Fruit fly (Drosophila melanogaster) whole organism, embryonic: ENCODE results near the gene Tm1.

Source experiments
- ATbp ChIP-seq: fragments of 200-800 bp; sonication (Bioruptor generic); optimal IDR thresholded peaks from 2 replicates; lab custom pipeline; 2017; ENCODE audit warnings: missing biosample characterization, mild to moderate bottlenecking, missing genetic modification characterization, missing genetic modification reagents
- Adf1 ChIP-seq: fragments of 200-800 bp; sonication (Bioruptor generic); IDR thresholded peaks from 2 replicates; pipeline ENCODE4 v1.3.6; 2022; ENCODE audit warnings: missing biosample characterization, missing genetic modification characterization
- Aef1 ChIP-seq: fragments of 200-800 bp; sonication (Bioruptor generic); IDR thresholded peaks from 3 replicates; pipeline ENCODE4 v1.3.6; 2022; ENCODE audit warnings: missing biosample characterization, missing genetic modification characterization
- Antp ChIP-seq: fragments of 200-800 bp; sonication (Bioruptor generic); optimal IDR thresholded peaks from 3 replicates; lab custom pipeline; 2016; ENCODE audit warnings: missing biosample characterization, missing genetic modification characterization
- Bgb ChIP-seq: fragments of 200-800 bp; sonication (Bioruptor generic); IDR thresholded peaks from 2 replicates; pipeline ENCODE4 v1.3.6; 2022; ENCODE audit warnings: missing biosample characterization, missing genetic modification characterization; ENCODE audit not compliant: partially characterized antibody
- CG10462 ChIP-seq: fragments of 200-800 bp; sonication (Bioruptor generic); optimal IDR thresholded peaks from 2 replicates; lab custom pipeline; 2016; ENCODE audit warnings: missing biosample characterization, missing genetic modification characterization
- CG11085 ChIP-seq: fragments of 200-800 bp; sonication (Bioruptor generic); IDR thresholded peaks from 2 replicates; pipeline ENCODE4 v1.3.6; 2022; ENCODE audit warnings: missing biosample characterization, missing genetic modification characterization
- CG11247 ChIP-seq: fragments of 200-800 bp; sonication (Bioruptor generic); IDR thresholded peaks from 2 replicates; pipeline ENCODE4 v1.3.6; 2022; ENCODE audit warnings: missing biosample characterization, missing genetic modification characterization
- CG13296 ChIP-seq: fragments of 200-800 bp; sonication (Bioruptor generic); optimal IDR thresholded peaks from 3 replicates; lab custom pipeline; 2018; ENCODE audit warnings: missing biosample characterization, mild to moderate bottlenecking, missing genetic modification characterization
- CG13775 ChIP-seq: fragments of 200-800 bp; sonication (Bioruptor generic); optimal IDR thresholded peaks from 3 replicates; lab custom pipeline; 2017; ENCODE audit warnings: missing biosample characterization, mild to moderate bottlenecking, missing genetic modification characterization
- CG16813 ChIP-seq: fragments of 200-800 bp; sonication (Bioruptor generic); IDR thresholded peaks from 3 replicates; pipeline ENCODE4 v1.3.6; 2022; ENCODE audit warnings: missing biosample characterization, missing genetic modification characterization; ENCODE audit not compliant: partially characterized antibody
- CG18764 ChIP-seq: fragments of 200-800 bp; sonication (Bioruptor generic); optimal IDR thresholded peaks from 3 replicates; lab custom pipeline; 2016; ENCODE audit warnings: missing biosample characterization, missing genetic modification characterization
- CG2120 ChIP-seq: fragments of 200-800 bp; sonication (Bioruptor generic); optimal IDR thresholded peaks from 3 replicates; lab custom pipeline; 2016; ENCODE audit warnings: missing biosample characterization, missing genetic modification characterization
- CG2129 ChIP-seq: fragments of 200-800 bp; sonication (Bioruptor generic); IDR thresholded peaks from 2 replicates; pipeline ENCODE4 v1.3.6; 2022; ENCODE audit warnings: missing biosample characterization, missing genetic modification characterization; ENCODE audit not compliant: partially characterized antibody
- CG2712 ChIP-seq: fragments of 200-800 bp; optimal IDR thresholded peaks from 3 replicates; lab custom pipeline; 2019; ENCODE audit warnings: missing biosample characterization, mild to moderate bottlenecking, missing genetic modification characterization, moderate library complexity
- CG4617 ChIP-seq: fragments of 200-800 bp; sonication (Bioruptor generic); optimal IDR thresholded peaks from 3 replicates; lab custom pipeline; 2016; ENCODE audit warnings: missing biosample characterization, missing genetic modification characterization, borderline replicate concordance
- CG7556 ChIP-seq: fragments of 200-800 bp; sonication (Bioruptor generic); optimal IDR thresholded peaks from 2 replicates; lab custom pipeline; 2017; ENCODE audit warnings: missing biosample characterization, mild to moderate bottlenecking, missing genetic modification characterization
- CG7987 ChIP-seq: fragments of 200-800 bp; sonication (Bioruptor generic); optimal IDR thresholded peaks from 2 replicates; lab custom pipeline; 2018; ENCODE audit warnings: missing biosample characterization, mild to moderate bottlenecking, missing genetic modification characterization, moderate library complexity
- CG8290 ChIP-seq, 3 experiments: fragments of 200-800 bp; sonication (Bioruptor generic); optimal IDR thresholded peaks; 2 replicates each; lab custom pipeline; 2016 to 2019; ENCODE audit warnings: missing biosample characterization in 3 of 3, missing genetic modification characterization in 3 of 3, mild to moderate bottlenecking in 2 of 3, moderate library complexity in 1 of 3
- CG8388 ChIP-seq: fragments of 200-800 bp; sonication (Bioruptor generic); optimal IDR thresholded peaks from 2 replicates; lab custom pipeline; 2019; ENCODE audit warnings: missing biosample characterization, mild to moderate bottlenecking, missing genetic modification characterization, moderate library complexity
- CG9215 ChIP-seq: fragments of 200-800 bp; sonication (Bioruptor generic); IDR thresholded peaks from 2 replicates; pipeline ENCODE4 v1.3.6; 2022; ENCODE audit warnings: missing biosample characterization, missing genetic modification characterization
- CoRest ChIP-seq: fragments of 200-800 bp; sonication (Bioruptor generic); optimal IDR thresholded peaks from 3 replicates; lab custom pipeline; 2018; ENCODE audit warnings: missing biosample characterization, mild to moderate bottlenecking, missing genetic modification characterization, moderate library complexity
- Dek ChIP-seq: fragments of 200-800 bp; sonication (Bioruptor generic); optimal IDR thresholded peaks from 3 replicates; lab custom pipeline; 2019; ENCODE audit warnings: missing biosample characterization, mild to moderate bottlenecking, missing genetic modification characterization, moderate library complexity
- Dref ChIP-seq: fragments of 200-800 bp; sonication (Bioruptor generic); IDR thresholded peaks from 2 replicates; pipeline ENCODE4 v1.3.6; 2022; ENCODE audit warnings: missing biosample characterization, missing genetic modification characterization
- ERR ChIP-seq: fragments of 200-800 bp; sonication (Bioruptor generic); optimal IDR thresholded peaks from 2 replicates; lab custom pipeline; 2016; ENCODE audit warnings: missing biosample characterization, missing genetic modification characterization
- HLH3B ChIP-seq: fragments of 200-800 bp; sonication (Bioruptor generic); IDR thresholded peaks from 2 replicates; pipeline ENCODE4 v1.3.6; 2022; ENCODE audit warnings: missing biosample characterization, missing genetic modification characterization
- Lpt ChIP-seq: fragments of >200 bp; optimal IDR thresholded peaks from 2 replicates; lab custom pipeline; 2018; ENCODE audit warnings: missing biosample characterization, missing genetic modification characterization
- Meics ChIP-seq: fragments of 200-800 bp; sonication (Bioruptor generic); optimal IDR thresholded peaks from 2 replicates; lab custom pipeline; 2017; ENCODE audit warnings: missing biosample characterization, mild to moderate bottlenecking, missing genetic modification characterization
- Mes4 ChIP-seq: fragments of 200-800 bp; sonication (Bioruptor generic); optimal IDR thresholded peaks from 2 replicates; lab custom pipeline; 2016; ENCODE audit warnings: missing biosample characterization, missing genetic modification characterization
- Opbp ChIP-seq: fragments of 200-800 bp; sonication (Bioruptor generic); IDR thresholded peaks from 3 replicates; pipeline ENCODE4 v1.3.6; 2022; ENCODE audit warnings: missing biosample characterization, missing genetic modification characterization; ENCODE audit not compliant: partially characterized antibody
- Sry-β ChIP-seq: fragments of 200-800 bp; sonication (Bioruptor generic); optimal IDR thresholded peaks from 2 replicates; lab custom pipeline; 2018; ENCODE audit warnings: missing biosample characterization, mild to moderate bottlenecking, missing genetic modification characterization, moderate library complexity
- Trl ChIP-seq, 3 experiments: fragments of >200 bp in 2 of 3; fragments of 200-800 bp in 1 of 3; sonication (Bioruptor generic) in 1 of 3; optimal IDR thresholded peaks; 2 replicates in 1 of 3; 3 replicates in 2 of 3; lab custom pipeline; 2016 to 2017; ENCODE audit warnings: missing biosample characterization in 1 of 3, missing genetic modification characterization in 1 of 3
- aop ChIP-seq: fragments of 200-800 bp; sonication (Bioruptor generic); IDR thresholded peaks from 2 replicates; pipeline ENCODE4 v1.3.6; 2022; ENCODE audit warnings: missing biosample characterization, missing genetic modification characterization
- crc ChIP-seq: fragments of 200-800 bp; sonication (Bioruptor generic); optimal IDR thresholded peaks from 2 replicates; lab custom pipeline; 2016; ENCODE audit warnings: missing biosample characterization, missing genetic modification characterization
- cwo ChIP-seq: fragments of 200-800 bp; sonication (Bioruptor generic); optimal IDR thresholded peaks from 3 replicates; lab custom pipeline; 2017; ENCODE audit warnings: missing biosample characterization, missing genetic modification characterization, mild to moderate bottlenecking, moderate library complexity, missing genetic modification reagents
- fru ChIP-seq: fragments of >200 bp; optimal IDR thresholded peaks from 2 replicates; lab custom pipeline; 2017
- insv ChIP-seq, 2 experiments: fragments of 200-800 bp; sonication (Bioruptor generic); optimal IDR thresholded peaks; 3 replicates each; lab custom pipeline; 2016 to 2018; ENCODE audit warnings: missing biosample characterization in 2 of 2, missing genetic modification characterization in 2 of 2
- jumu ChIP-seq: fragments of 200-800 bp; sonication (Bioruptor generic); optimal IDR thresholded peaks from 3 replicates; lab custom pipeline; 2016; ENCODE audit warnings: missing biosample characterization, missing genetic modification characterization
- kni ChIP-seq: fragments of 200-800 bp; sonication (Bioruptor generic); optimal IDR thresholded peaks from 3 replicates; lab custom pipeline; 2017; ENCODE audit warnings: mild to moderate bottlenecking, missing biosample characterization, missing genetic modification reagents, missing genetic modification characterization
- knrl ChIP-seq: fragments of 200-800 bp; sonication (Bioruptor generic); IDR thresholded peaks from 3 replicates; pipeline ENCODE4 v1.3.6; 2022; ENCODE audit warnings: missing biosample characterization, missing genetic modification characterization; ENCODE audit not compliant: partially characterized antibody
- mld ChIP-seq: fragments of 200-800 bp; sonication (Bioruptor generic); IDR thresholded peaks from 3 replicates; pipeline ENCODE4 v1.3.6; 2022; ENCODE audit warnings: missing biosample characterization, missing genetic modification characterization; ENCODE audit not compliant: partially characterized antibody
- odd ChIP-seq: fragments of 200-800 bp; sonication (Bioruptor generic); optimal IDR thresholded peaks from 2 replicates; lab custom pipeline; 2017; ENCODE audit warnings: missing biosample characterization, mild to moderate bottlenecking, missing genetic modification characterization
- pzg ChIP-seq: fragments of 200-800 bp; sonication (Bioruptor generic); optimal IDR thresholded peaks from 3 replicates; lab custom pipeline; 2018; ENCODE audit warnings: missing biosample characterization, mild to moderate bottlenecking, missing genetic modification characterization, moderate library complexity
- sd ChIP-seq: fragments of 200-800 bp; sonication (Bioruptor generic); optimal IDR thresholded peaks from 3 replicates; lab custom pipeline; 2018; ENCODE audit warnings: missing biosample characterization, mild to moderate bottlenecking, missing genetic modification characterization, moderate library complexity
- trem ChIP-seq: fragments of 200-800 bp; optimal IDR thresholded peaks from 3 replicates; lab custom pipeline; 2019; ENCODE audit warnings: missing biosample characterization, mild to moderate bottlenecking, missing genetic modification characterization, moderate library complexity
- trh ChIP-seq: fragments of 200-800 bp; sonication (Bioruptor generic); optimal IDR thresholded peaks from 2 replicates; lab custom pipeline; 2016; ENCODE audit warnings: missing biosample characterization, missing genetic modification characterization
- zfh1 ChIP-seq: fragments of 200-800 bp; sonication (Bioruptor generic); IDR thresholded peaks from 3 replicates; pipeline ENCODE4 v1.3.6; 2022; ENCODE audit warnings: missing biosample characterization, missing genetic modification characterization

Tm1 gene

dm6 chr3R:15277926-15278869 is at the start of gene Tm1, which contains the start of gene MRG15 (continued):
- no peak for TF ChIP-seq ATbp
- TF ChIP-seq CG16813 (GFP tag; lab: Robert Waterston, UW), result peak; percentile 65
- TF ChIP-seq Opbp (GFP tag; lab: Robert Waterston, UW), result peak; percentile 72; the same call in 2 of the 3 replicates
- TF ChIP-seq trh, result no peak
- TF ChIP-seq CG2120 (GFP tag; lab: Kevin White, UChicago), result peak; percentile 9
- no peak for TF ChIP-seq cwo (GFP tag; lab: Kevin White, UChicago)
- no peak for TF ChIP-seq CoRest (tag; lab: Kevin White, UChicago)
- no peak for TF ChIP-seq CG2712 (tag; lab: Kevin White, UChicago)
- TF ChIP-seq CG7556 (GFP tag; lab: Kevin White, UChicago), result no peak
- TF ChIP-seq CG10462 (GFP tag; lab: Kevin White, UChicago), result no peak
- TF ChIP-seq CG4617 (GFP tag; lab: Kevin White, UChicago), result peak; percentile 51
- TF ChIP-seq Meics (GFP tag; lab: Kevin White, UChicago), result no peak
- TF ChIP-seq CG13296 (GFP tag; lab: Kevin White, UChicago), result no peak
- TF ChIP-seq CG7987 (GFP tag; lab: Kevin White, UChicago), result no peak
- TF ChIP-seq Aef1 (GFP tag; lab: Robert Waterston, UW), result no peak
- peak; percentile 55 for TF ChIP-seq pzg (GFP tag; lab: Kevin White, UChicago)
- TF ChIP-seq Dref, result peak; percentile 77
- TF ChIP-seq Trl (optimal IDR thresholded peaks at IDR 0.05; lab: Kevin White, UChicago), result no peak
- TF ChIP-seq Trl (GFP tag; optimal IDR thresholded peaks at IDR 0.05; lab: Kevin White, UChicago), result no peak
- TF ChIP-seq Antp, result no peak
- no peak for TF ChIP-seq aop (GFP tag; lab: Robert Waterston, UW)
- peak; percentile 35 for TF ChIP-seq trem (tag; lab: Kevin White, UChicago)
- peak; percentile 66; the same call in 2 of the 3 replicates for TF ChIP-seq knrl (GFP tag; lab: Robert Waterston, UW)
- no peak for TF ChIP-seq ERR (GFP tag; lab: Kevin White, UChicago)
- TF ChIP-seq CG8290 (GFP tag; optimal IDR thresholded peaks at IDR 0.05; lab: Kevin White, UChicago), result no peak
- peak in 1 of 2 experiments; percentile 30 for TF ChIP-seq CG8290 (tag; optimal IDR thresholded peaks at IDR 0.05; lab: Kevin White, UChicago)
- no peak for TF ChIP-seq Mes4 (GFP tag; lab: Kevin White, UChicago)
- peak; percentile 23 for TF ChIP-seq CG13775 (GFP tag; lab: Kevin White, UChicago)
- TF ChIP-seq insv (GFP tag; optimal IDR thresholded peaks at IDR 0.05; lab: Kevin White, UChicago), result no peak
- no peak for TF ChIP-seq Adf1 (GFP tag; lab: Robert Waterston, UW)
- TF ChIP-seq CG2129 (GFP tag; lab: Robert Waterston, UW), result 0 out of 2 replicates have a peak, but pooled peaks have one; percentile 19
- TF ChIP-seq CG9215 (GFP tag; lab: Robert Waterston, UW), result no peak
- TF ChIP-seq fru (lab: Kevin White, UChicago), result no peak
- TF ChIP-seq crc (GFP tag; lab: Kevin White, UChicago), result no peak
- TF ChIP-seq jumu (GFP tag; lab: Kevin White, UChicago), result peak; percentile 27
- TF ChIP-seq Dek (tag; lab: Kevin White, UChicago), result no peak
- TF ChIP-seq sd, result no peak
- TF ChIP-seq CG11247 (GFP tag; lab: Robert Waterston, UW), result no peak
- no peak for TF ChIP-seq zfh1
- peak; percentile 43; the same call in 1 of the 3 replicates for TF ChIP-seq mld (GFP tag; lab: Robert Waterston, UW)
- TF ChIP-seq Bgb, result peak; percentile 71
- TF ChIP-seq CG18764, result no peak
- no peak for TF ChIP-seq HLH3B (GFP tag; lab: Robert Waterston, UW)
- no peak for TF ChIP-seq Sry-β (GFP tag; lab: Kevin White, UChicago)
- no peak for TF ChIP-seq CG8388 (GFP tag; lab: Kevin White, UChicago)
- TF ChIP-seq CG11085, result no peak
- no peak for TF ChIP-seq odd (GFP tag; lab: Kevin White, UChicago)
- no peak for TF ChIP-seq kni (GFP tag; lab: Kevin White, UChicago)
- no peak for TF ChIP-seq Lpt (GFP tag; lab: Kevin White, UChicago)
